Worm (Caenorhabditis elegans): ENCODE data around the gene C06A6.7.
A peak's percentile ranks its signal among the peaks of the same experiment; 100 is the strongest.

The C06A6.7 gene

ce11 chrIV:7816402-7817102 is 21.8 kb downstream of the C06A6.7 start (continued):
- TF ChIP-seq madf-2 (tag; optimal IDR thresholded peaks at IDR 0.05) (no peak), hlh-30 (tag; optimal IDR thresholded peaks at IDR 0.05; ENCODE audit: insufficient read depth) (no peak), pqm-1 (tag; optimal IDR thresholded peaks at IDR 0.05) (no peak), elt-4 (tag; optimal IDR thresholded peaks at IDR 0.05) (no peak), ceh-9 (tag; optimal IDR thresholded peaks at IDR 0.05) (no peak), tbx-7 (tag; optimal IDR thresholded peaks at IDR 0.05) (peak; percentile 74), lim-6 (tag; optimal IDR thresholded peaks at IDR 0.05) (no peak), pax-1 (tag; optimal IDR thresholded peaks at IDR 0.05) (no peak), pat-9 (tag; optimal IDR thresholded peaks at IDR 0.05) (no peak), hlh-8 (tag; optimal IDR thresholded peaks at IDR 0.05) (no peak), npax-4 (tag; optimal IDR thresholded peaks at IDR 0.05) (no peak), ceh-6 (GFP tag; optimal IDR thresholded peaks at IDR 0.05) (no peak), rnt-1 (tag; optimal IDR thresholded peaks at IDR 0.05) (no peak), gmeb-2 (tag; optimal IDR thresholded peaks at IDR 0.05) (no peak), ceh-22 (tag; optimal IDR thresholded peaks at IDR 0.05) (no peak), K02D7.2 (tag; optimal IDR thresholded peaks at IDR 0.05) (no peak), pha-2 (tag; optimal IDR thresholded peaks at IDR 0.05) (no peak), dve-1 (tag; optimal IDR thresholded peaks at IDR 0.05) (no peak), ref-2 (tag; optimal IDR thresholded peaks at IDR 0.05) (no peak), fkh-6 (tag; optimal IDR thresholded peaks at IDR 0.05) (no peak), ceh-14 (tag; optimal IDR thresholded peaks at IDR 0.05) (peak; percentile 6), sox-4 (tag; optimal IDR thresholded peaks at IDR 0.05) (no peak)

- no peak for TF ChIP-seq ceh-18 (tag; optimal IDR thresholded peaks at IDR 0.05)
- no peak for TF ChIP-seq ref-2 (tag; optimal IDR thresholded peaks at IDR 0.05)
- no peak for TF ChIP-seq C08G9.2 (tag; optimal IDR thresholded peaks at IDR 0.05)
- peak; percentile 78 for TF ChIP-seq unc-42 (tag; optimal IDR thresholded peaks at IDR 0.05)
- TF ChIP-seq nfya-1 (tag; optimal IDR thresholded peaks at IDR 0.05), result peak; percentile 31
- TF ChIP-seq hlh-30 (tag; optimal IDR thresholded peaks at IDR 0.05; ENCODE audit: insufficient read depth), result peak; percentile 68
- no peak for TF ChIP-seq ceh-34 (tag; optimal IDR thresholded peaks at IDR 0.05)
Observed at ce11 chrIV:7815683-7816183, 22.6 kb downstream of the C06A6.7 start, which contains the start of gene cdgs-1. Gene cdgs-1, minus strand, starts transcription at chrIV:7815733.

ce11 chrIV:7812709-7813108 is 25.6 kb downstream of the C06A6.7 start, which contains the start of gene zgpa-1:
Gene zgpa-1, minus strand, starts transcription at chrIV:7812809.
- TF ChIP-seq unc-42 (tag; optimal IDR thresholded peaks at IDR 0.05) (no peak), ama-1 (optimal IDR thresholded peaks at IDR 0.05) (no peak), ceh-34 (tag; optimal IDR thresholded peaks at IDR 0.05) (no peak), dmd-4 (tag; optimal IDR thresholded peaks at IDR 0.05; ENCODE audit: borderline replicate concordance) (no peak), npax-4 (tag; optimal IDR thresholded peaks at IDR 0.05) (no peak), Y22D7AL.16 (tag; optimal IDR thresholded peaks at IDR 0.05) (no peak), ceh-9 (tag; optimal IDR thresholded peaks at IDR 0.05) (no peak)

- no peak for TF ChIP-seq hlh-6 (tag; optimal IDR thresholded peaks at IDR 0.05)
- no peak for TF ChIP-seq F13H6.1 (tag; optimal IDR thresholded peaks at IDR 0.05)
- TF ChIP-seq gmeb-2 (tag; optimal IDR thresholded peaks at IDR 0.05), result no peak
- no peak for TF ChIP-seq ets-4 (tag; optimal IDR thresholded peaks at IDR 0.05)
- TF ChIP-seq sdc-2 (tag; optimal IDR thresholded peaks at IDR 0.05), result no peak
- no peak for TF ChIP-seq ceh-19 (GFP tag; optimal IDR thresholded peaks at IDR 0.05)
- TF ChIP-seq pha-4 (tag; optimal IDR thresholded peaks at IDR 0.05), result no peak
- no peak for TF ChIP-seq hlh-8 (tag; optimal IDR thresholded peaks at IDR 0.05)
- TF ChIP-seq unc-86 (tag; optimal IDR thresholded peaks at IDR 0.05), result no peak
- no peak for TF ChIP-seq sox-2 (GFP tag; IDR thresholded peaks at IDR 0.05)
- TF ChIP-seq ceh-22 (tag; optimal IDR thresholded peaks at IDR 0.05), result no peak
- no peak for TF ChIP-seq npax-4 (tag; optimal IDR thresholded peaks at IDR 0.05)
- TF ChIP-seq Y22D7AL.16 (tag; optimal IDR thresholded peaks at IDR 0.05), result no peak
- no peak for TF ChIP-seq hlh-30 (tag; optimal IDR thresholded peaks at IDR 0.05; ENCODE audit: insufficient read depth)
- no peak for TF ChIP-seq pqm-1 (tag; optimal IDR thresholded peaks at IDR 0.05)
Observed at ce11 chrIV:7808583-7808982, 29.7 kb downstream of the C06A6.7 start, which contains the start of gene C33H5.1. Gene C33H5.1, plus strand, starts transcription at chrIV:7808912.

Data from whole organism, late embryonic.